Worm (Caenorhabditis elegans) whole organism, young adult: ENCODE data around the gene C25E10.12.
A peak's percentile ranks its signal among the peaks of the same experiment; 100 is the strongest.

Experiments
- B0035.1 ChIP-seq: sonication (generic microtip); optimal IDR thresholded peaks from 2 replicates; lab custom pipeline; 2016; ENCODE audit warnings: missing genetic modification characterization, mild to moderate bottlenecking, missing compliant biosample characterization, missing genotype, missing genetic modification reagents
- B0261.1 ChIP-seq: sonication (generic microtip); optimal IDR thresholded peaks from 2 replicates; lab custom pipeline; 2016; ENCODE audit warnings: mild to moderate bottlenecking, missing genetic modification characterization, moderate library complexity, missing compliant biosample characterization
- F39B2.1 ChIP-seq: fragments of 200-800 bp; sonication (Bioruptor generic); IDR thresholded peaks from 2 replicates; pipeline ENCODE4 v1.3.6; 2022; ENCODE audit warnings: missing genetic modification reagents, missing genetic modification characterization, missing compliant biosample characterization
- F55B11.4 ChIP-seq: sonication (generic microtip); optimal IDR thresholded peaks from 2 replicates; lab custom pipeline; 2016; ENCODE audit warnings: missing compliant biosample characterization, missing genetic modification characterization, borderline replicate concordance; ENCODE audit not compliant: insufficient read depth
- F57A8.1 ChIP-seq: fragments of 200-800 bp; sonication (Bioruptor generic); optimal IDR thresholded peaks from 2 replicates; lab custom pipeline; 2018; ENCODE audit warnings: mild to moderate bottlenecking, missing genetic modification characterization, moderate library complexity, missing compliant biosample characterization
- K11D2.4 ChIP-seq: fragments of 200-800 bp; sonication (Bioruptor generic); IDR thresholded peaks from 2 replicates; pipeline ENCODE4 v1.3.6; 2022; ENCODE audit warnings: missing genetic modification reagents, missing genetic modification characterization, missing compliant biosample characterization
- K12H6.12 ChIP-seq: fragments of 200-800 bp; sonication (Bioruptor generic); optimal IDR thresholded peaks from 2 replicates; lab custom pipeline; 2018; ENCODE audit warnings: mild to moderate bottlenecking, missing genetic modification characterization, missing compliant biosample characterization
- Y56A3A.18 ChIP-seq: fragments of 200-800 bp; sonication (Bioruptor generic); IDR thresholded peaks from 2 replicates; pipeline ENCODE4 v1.3.6; 2022; ENCODE audit warnings: missing genetic modification reagents, missing genetic modification characterization, missing compliant biosample characterization
- Y95B8A.8 ChIP-seq: fragments of 200-800 bp; sonication (Bioruptor generic); IDR thresholded peaks from 2 replicates; pipeline ENCODE4 v1.3.6; 2022; ENCODE audit warnings: missing genetic modification reagents, missing genetic modification characterization, missing compliant biosample characterization
- ama-1 ChIP-seq, 3 experiments: fragments of 150-350 bp in 1 of 3; sonication (generic microtip) in 2 of 3; optimal IDR thresholded peaks; 2 replicates each; lab custom pipeline; 2014 to 2018; ENCODE audit warnings: missing biosample characterization in 2 of 3, missing genetic modification characterization in 2 of 3, missing genetic modification reagents in 2 of 3
- aptf-2 ChIP-seq: fragments of 200-800 bp; sonication (Bioruptor generic); conservative IDR thresholded peaks from 2 replicates; pipeline ENCODE4 v1.3.6; 2022; ENCODE audit warnings: missing genetic modification reagents, missing genetic modification characterization, missing compliant biosample characterization
- attf-3 ChIP-seq: fragments of 200-800 bp; sonication (Bioruptor generic); conservative IDR thresholded peaks from 2 replicates; pipeline ENCODE4 v1.3.6; 2022; ENCODE audit warnings: missing genetic modification reagents, missing genetic modification characterization, missing compliant biosample characterization
- attf-5 ChIP-seq: fragments of 200-800 bp; sonication (Bioruptor generic); optimal IDR thresholded peaks from 2 replicates; lab custom pipeline; 2018; ENCODE audit warnings: mild to moderate bottlenecking, missing genetic modification characterization, missing compliant biosample characterization
- cebp-1 ChIP-seq, 2 experiments: fragments of 200-800 bp in 1 of 2; sonication (Bioruptor generic) in 1 of 2; sonication (generic microtip) in 1 of 2; IDR thresholded peaks in 1 of 2; optimal IDR thresholded peaks in 1 of 2; 2 replicates each; pipeline versions ENCODE4 v1.3.6 to Lab custom; 2017 to 2022; ENCODE audit warnings: missing compliant biosample characterization in 2 of 2, missing genetic modification characterization in 2 of 2, mild to moderate bottlenecking in 1 of 2, missing genetic modification reagents in 1 of 2, moderate library complexity in 1 of 2
- ceh-40 ChIP-seq: fragments of 200-800 bp; sonication (Bioruptor generic); IDR thresholded peaks from 2 replicates; pipeline ENCODE4 v1.3.6; 2022; ENCODE audit warnings: missing genetic modification characterization, missing compliant biosample characterization
- ceh-58 ChIP-seq: fragments of 200-800 bp; sonication (Bioruptor generic); IDR thresholded peaks from 2 replicates; pipeline ENCODE4 v1.3.6; 2022; ENCODE audit warnings: missing genetic modification characterization, missing compliant biosample characterization
- ekl-4 ChIP-seq: fragments of 200-800 bp; sonication (Bioruptor generic); IDR thresholded peaks from 2 replicates; pipeline ENCODE4 v1.3.6; 2022; ENCODE audit warnings: missing genetic modification reagents, missing genetic modification characterization, missing compliant biosample characterization
- gei-17 ChIP-seq: fragments of 200-800 bp; sonication (Bioruptor generic); optimal IDR thresholded peaks from 2 replicates; lab custom pipeline; 2018; ENCODE audit warnings: mild to moderate bottlenecking, missing genetic modification characterization, missing compliant biosample characterization
- hlh-26 ChIP-seq: fragments of 200-800 bp; sonication (Bioruptor generic); conservative IDR thresholded peaks from 2 replicates; pipeline ENCODE4 v1.3.6; 2022; ENCODE audit warnings: missing genetic modification reagents, missing genetic modification characterization, missing compliant biosample characterization
- lag-1 ChIP-seq: fragments of 200-800 bp; sonication (Bioruptor generic); IDR thresholded peaks from 2 replicates; pipeline ENCODE4 v1.3.6; 2022; ENCODE audit warnings: missing genetic modification reagents, missing genetic modification characterization, missing compliant biosample characterization
- let-526 ChIP-seq: fragments of 200-800 bp; sonication (Bioruptor generic); IDR thresholded peaks from 2 replicates; pipeline ENCODE4 v1.3.6; 2022; ENCODE audit warnings: missing genetic modification reagents, missing genetic modification characterization, missing compliant biosample characterization
- lin-35 ChIP-seq, 3 experiments: fragments of 150-350 bp in 2 of 3; sonication (generic microtip) in 1 of 3; optimal IDR thresholded peaks; 2 replicates each; lab custom pipeline; 2014 to 2018; ENCODE audit warnings: missing biosample characterization in 3 of 3, missing genetic modification characterization in 3 of 3, missing genetic modification reagents in 3 of 3
- lin-54 ChIP-seq: fragments of 200-800 bp; sonication (Bioruptor generic); optimal IDR thresholded peaks from 2 replicates; lab custom pipeline; 2018; ENCODE audit warnings: mild to moderate bottlenecking, missing genetic modification characterization, missing compliant biosample characterization
- madf-10 ChIP-seq: sonication (generic microtip); optimal IDR thresholded peaks from 2 replicates; lab custom pipeline; 2016; ENCODE audit warnings: mild to moderate bottlenecking, missing genetic modification characterization, missing compliant biosample characterization
- mcd-1 ChIP-seq: fragments of 200-800 bp; sonication (Bioruptor generic); IDR thresholded peaks from 2 replicates; pipeline ENCODE4 v1.3.6; 2022; ENCODE audit warnings: missing genetic modification reagents, missing genetic modification characterization, missing compliant biosample characterization
- nfya-1 ChIP-seq: sonication (generic microtip); optimal IDR thresholded peaks from 2 replicates; lab custom pipeline; 2017; ENCODE audit warnings: antibody characterized with exemption, missing compliant biosample characterization, missing genetic modification characterization, borderline replicate concordance; ENCODE audit not compliant: insufficient read depth
- nhr-120 ChIP-seq: fragments of 200-800 bp; sonication (Bioruptor generic); IDR thresholded peaks from 2 replicates; pipeline ENCODE4 v1.3.6; 2022; ENCODE audit warnings: missing genetic modification characterization, missing compliant biosample characterization
- nhr-27 ChIP-seq: fragments of 200-800 bp; sonication (Bioruptor generic); optimal IDR thresholded peaks from 2 replicates; lab custom pipeline; 2018; ENCODE audit warnings: mild to moderate bottlenecking, missing genetic modification characterization, moderate library complexity, missing compliant biosample characterization
- nhr-80 ChIP-seq: sonication (generic microtip); optimal IDR thresholded peaks from 2 replicates; lab custom pipeline; 2016; ENCODE audit warnings: missing genetic modification characterization, missing compliant biosample characterization
- rec-8 ChIP-seq, 2 experiments: sonication (generic microtip); optimal IDR thresholded peaks; 2 replicates each; lab custom pipeline; 2016; ENCODE audit warnings: mild to moderate bottlenecking in 2 of 2, missing genetic modification characterization in 2 of 2, missing genetic modification reagents in 2 of 2, missing genotype in 2 of 2, missing biosample characterization in 1 of 2, missing compliant biosample characterization in 1 of 2, moderate library complexity in 1 of 2
- repo-1 ChIP-seq: sonication (generic microtip); optimal IDR thresholded peaks from 2 replicates; lab custom pipeline; 2017; ENCODE audit warnings: mild to moderate bottlenecking, missing genetic modification characterization, missing compliant biosample characterization
- snpc-1.3 ChIP-seq: sonication (generic microtip); optimal IDR thresholded peaks from 2 replicates; lab custom pipeline; 2017; ENCODE audit warnings: missing genetic modification characterization, mild to moderate bottlenecking, missing compliant biosample characterization, antibody characterized with exemption, moderate library complexity, missing genotype, missing genetic modification reagents; ENCODE audit not compliant: insufficient read depth
- snpc-4 ChIP-seq, 5 experiments: fragments of 150-350 bp in 1 of 5; sonication (generic microtip) in 4 of 5; optimal IDR thresholded peaks; 2 replicates each; lab custom pipeline; 2014 to 2018; ENCODE audit warnings: missing genetic modification characterization in 5 of 5, missing biosample characterization in 3 of 5, antibody characterized with exemption in 2 of 5, mild to moderate bottlenecking in 2 of 5, missing compliant biosample characterization in 2 of 5, missing genotype in 2 of 5, moderate library complexity in 2 of 5, missing genetic modification reagents in 1 of 5
- sptf-2 ChIP-seq: fragments of 200-800 bp; sonication (Bioruptor generic); optimal IDR thresholded peaks from 2 replicates; lab custom pipeline; 2018; ENCODE audit warnings: mild to moderate bottlenecking, missing genetic modification characterization, missing compliant biosample characterization
- tbp1 ChIP-seq: fragments of 200-800 bp; sonication (Bioruptor generic); optimal IDR thresholded peaks from 2 replicates; lab custom pipeline; 2018; ENCODE audit warnings: mild to moderate bottlenecking, missing genetic modification characterization, missing compliant biosample characterization
- unc-130 ChIP-seq: sonication (generic microtip); optimal IDR thresholded peaks from 2 replicates; lab custom pipeline; 2016; ENCODE audit warnings: missing genetic modification reagents, missing genetic modification characterization, missing compliant biosample characterization
- zim-3 ChIP-seq: sonication (generic microtip); optimal IDR thresholded peaks from 2 replicates; lab custom pipeline; 2017; ENCODE audit warnings: mild to moderate bottlenecking, missing genetic modification characterization, moderate library complexity, missing compliant biosample characterization
- ztf-26 ChIP-seq: sonication (generic microtip); optimal IDR thresholded peaks from 2 replicates; lab custom pipeline; 2017; ENCODE audit warnings: missing genetic modification characterization, missing compliant biosample characterization
- ztf-28 ChIP-seq: fragments of 200-800 bp; sonication (Bioruptor generic); IDR thresholded peaks from 2 replicates; pipeline ENCODE4 v1.3.6; 2022; ENCODE audit warnings: missing genetic modification reagents, missing genetic modification characterization, missing compliant biosample characterization
- ztf-3 ChIP-seq: fragments of 200-800 bp; sonication (Bioruptor generic); optimal IDR thresholded peaks from 2 replicates; lab custom pipeline; 2018; ENCODE audit warnings: mild to moderate bottlenecking, missing genetic modification characterization, missing compliant biosample characterization

The C25E10.12 gene

DNA sequence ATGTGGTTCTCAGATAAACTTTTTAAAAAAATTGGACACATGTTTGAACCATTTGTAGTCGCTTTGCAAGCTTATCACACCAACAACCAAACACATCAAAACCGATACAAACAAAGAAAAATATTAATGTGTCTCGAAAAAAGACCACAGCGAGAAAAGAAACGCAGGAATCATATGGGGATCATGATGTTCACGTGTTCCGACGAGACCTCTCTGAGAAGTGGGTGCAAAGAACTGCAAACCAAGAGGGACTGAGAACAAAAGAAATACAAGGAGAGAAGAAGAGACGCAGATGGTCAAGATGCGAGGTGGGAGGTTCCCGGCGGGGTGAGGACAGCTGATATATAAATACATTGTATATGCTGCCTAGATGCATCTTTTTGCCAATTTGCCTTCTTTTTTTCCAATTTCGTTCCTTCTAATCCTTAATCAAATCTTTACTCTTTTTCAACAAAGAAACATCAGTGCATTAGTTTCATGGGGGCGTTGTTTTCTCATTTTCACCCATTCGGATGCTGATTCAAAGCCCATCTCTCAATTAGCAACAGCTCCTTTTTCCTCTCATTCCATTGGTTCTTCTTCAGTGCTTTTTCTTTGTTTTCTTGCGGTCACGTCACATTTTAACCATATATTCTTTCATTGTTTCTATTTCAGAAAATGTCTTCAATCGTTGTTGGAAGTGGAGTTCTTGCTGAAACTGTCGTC, 33.5 kb upstream of the C25E10.12 start, which contains the start of gene F21C10.10 (continued):
- TF ChIP-seq K12H6.12 (peak; percentile 67), madf-10 (tag; lab: Kevin White, UChicago) (peak; percentile 72), B0261.1 (tag; lab: Kevin White, UChicago) (no peak), ama-1 (optimal IDR thresholded peaks at IDR 0.05; lab: Kevin White, UChicago) (peak; percentile 59), ama-1 (GFP tag; optimal IDR thresholded peaks at IDR 0.05; lab: Kevin White, UChicago) (no peak), nhr-80 (tag; lab: Kevin White, UChicago) (peak; percentile 81), lin-54 (GFP tag; lab: Kevin White, UChicago) (peak; percentile 55), attf-5 (GFP tag; lab: Kevin White, UChicago) (peak; percentile 79)

DNA sequence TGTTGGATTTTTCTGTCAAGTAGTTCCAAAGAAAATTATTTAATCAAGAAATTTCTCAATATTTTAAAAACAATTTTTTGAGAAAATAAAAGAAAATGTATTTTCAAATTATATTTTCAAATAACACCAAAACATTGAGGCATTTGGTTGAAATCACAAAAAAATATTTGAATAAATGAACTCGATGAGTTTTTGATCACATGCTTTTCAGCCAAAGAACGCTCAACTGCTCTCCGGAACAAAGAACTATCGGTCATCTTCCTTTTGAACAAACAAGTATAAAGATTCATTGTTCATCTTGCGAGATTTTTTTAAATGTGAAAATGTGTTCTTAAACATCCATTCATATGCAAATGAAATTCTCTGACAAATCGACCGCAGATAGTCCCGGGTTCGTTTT, 32.7 kb upstream of the C25E10.12 start:
- no peak for TF ChIP-seq mcd-1
- peak in 1 of 3 experiments; percentile 1 for TF ChIP-seq lin-35 (GFP tag; optimal IDR thresholded peaks at IDR 0.05; lab: Kevin White, UChicago)

DNA sequence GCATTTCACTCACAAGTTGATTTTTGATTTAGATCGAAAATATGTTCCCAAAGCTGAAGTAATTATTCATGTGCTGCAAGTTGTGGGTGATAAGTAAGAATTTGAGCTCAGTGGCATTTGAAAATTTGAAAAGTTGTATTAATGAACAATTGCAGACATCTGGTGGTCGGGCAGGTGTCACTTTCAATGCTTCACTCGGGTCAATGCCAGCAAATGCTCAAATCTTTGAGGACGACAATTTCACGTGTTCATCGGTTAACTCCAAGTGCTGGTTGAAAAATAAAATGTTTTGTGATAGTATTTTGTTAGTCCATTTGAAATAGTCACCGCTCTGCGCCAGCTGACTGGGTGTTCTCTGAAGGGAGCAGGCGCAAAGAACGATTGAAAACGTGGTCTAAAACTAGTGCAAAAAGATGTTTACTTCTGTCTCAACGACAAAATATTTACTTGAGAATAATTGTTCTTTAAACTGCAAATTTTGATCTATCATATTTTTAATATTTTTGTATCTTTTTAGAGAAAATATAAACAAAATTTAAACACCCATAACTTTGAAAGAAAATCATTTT, 31.9 kb upstream of the C25E10.12 start:
- no peak for TF ChIP-seq lag-1 (GFP tag; lab: Robert Waterston, UW)
- TF ChIP-seq snpc-4 (GFP tag; optimal IDR thresholded peaks at IDR 0.05; lab: Kevin White, UChicago), result no peak
- TF ChIP-seq snpc-4 (tag; optimal IDR thresholded peaks at IDR 0.05; lab: Kevin White, UChicago), result peak in 1 of 4 experiments; percentile 18
- no peak for TF ChIP-seq ceh-58 (GFP tag; lab: Robert Waterston, UW)
- TF ChIP-seq nhr-27 (tag; lab: Kevin White, UChicago), result no peak
- no peak for TF ChIP-seq zim-3 (tag; lab: Kevin White, UChicago)
- TF ChIP-seq rec-8 (tag; optimal IDR thresholded peaks at IDR 0.05; lab: Kevin White, UChicago), result no peak
- no peak for TF ChIP-seq lin-35 (GFP tag; optimal IDR thresholded peaks at IDR 0.05; lab: Kevin White, UChicago)
- TF ChIP-seq aptf-2 (GFP tag; lab: Robert Waterston, UW), result no peak
- no peak for TF ChIP-seq B0035.1 (tag; lab: Kevin White, UChicago)
- no peak for TF ChIP-seq Y95B8A.8
- no peak for TF ChIP-seq ztf-26 (tag; lab: Kevin White, UChicago)
- TF ChIP-seq let-526 (GFP tag; lab: Robert Waterston, UW), result peak; percentile 41; the same call in 1 of the 2 replicates
- TF ChIP-seq tbp1, result peak; percentile 47
- no peak for TF ChIP-seq Y56A3A.18
- no peak for TF ChIP-seq F39B2.1
- no peak for TF ChIP-seq unc-130 (GFP tag; lab: Kevin White, UChicago)
- TF ChIP-seq ztf-28 (GFP tag; lab: Robert Waterston, UW), result no peak
- TF ChIP-seq cebp-1 (GFP tag; IDR thresholded peaks at IDR 0.05; lab: Robert Waterston, UW), result no peak
- TF ChIP-seq cebp-1 (tag; optimal IDR thresholded peaks at IDR 0.05; lab: Kevin White, UChicago), result peak; percentile 66
- no peak for TF ChIP-seq hlh-26 (GFP tag; lab: Robert Waterston, UW)
- TF ChIP-seq snpc-1.3 (tag; lab: Kevin White, UChicago), result no peak
- no peak for TF ChIP-seq lin-54 (GFP tag; lab: Kevin White, UChicago)
- no peak for TF ChIP-seq B0261.1 (tag; lab: Kevin White, UChicago)
- TF ChIP-seq nhr-120 (GFP tag; lab: Robert Waterston, UW), result no peak
- no peak for TF ChIP-seq K11D2.4 (GFP tag; lab: Robert Waterston, UW)
- no peak for TF ChIP-seq ztf-3 (GFP tag; lab: Kevin White, UChicago)
- TF ChIP-seq attf-5 (GFP tag; lab: Kevin White, UChicago), result peak; percentile 50
- TF ChIP-seq gei-17 (GFP tag; lab: Kevin White, UChicago), result no peak
- TF ChIP-seq F55B11.4 (tag; lab: Kevin White, UChicago), result no peak
- no peak for TF ChIP-seq ceh-40
- no peak for TF ChIP-seq repo-1 (tag; lab: Kevin White, UChicago)
- no peak for TF ChIP-seq sptf-2
- no peak for TF ChIP-seq nfya-1
- no peak for TF ChIP-seq ekl-4
- no peak for TF ChIP-seq attf-3 (GFP tag; lab: Robert Waterston, UW)
- no peak for TF ChIP-seq F57A8.1 (GFP tag; lab: Kevin White, UChicago)
